Fruit fly (Drosophila melanogaster): ENCODE results near the gene CG33688.

- TF ChIP-seq CG8478 (optimal IDR thresholded peaks at IDR 0.05) (no peak), CTCF (optimal IDR thresholded peaks at IDR 0.05) (no peak)
These were observed 45.4 kb upstream of the CG33688 start for dm6 chr3L:16153650-16154049.

All from S2 (cell line).